Fruit fly (Drosophila melanogaster) whole organism, embryonic: ENCODE data around the gene LPCAT.

Experiments used
- Antp ChIP-seq: fragments of 200-800 bp; sonication (Bioruptor generic); optimal IDR thresholded peaks from 3 replicates; lab custom pipeline; 2016; ENCODE audit warnings: missing biosample characterization, missing genetic modification characterization
- Bgb ChIP-seq: fragments of 200-800 bp; sonication (Bioruptor generic); IDR thresholded peaks from 2 replicates; pipeline ENCODE4 v1.3.6; 2022; ENCODE audit warnings: missing biosample characterization, missing genetic modification characterization; ENCODE audit not compliant: partially characterized antibody
- Blimp-1 ChIP-seq: fragments of 200-800 bp; sonication (Bioruptor generic); optimal IDR thresholded peaks from 3 replicates; lab custom pipeline; 2018; ENCODE audit warnings: missing biosample characterization, missing genetic modification characterization, mild to moderate bottlenecking, moderate library complexity, missing genetic modification reagents
- CG1024 ChIP-seq: fragments of 200-800 bp; sonication (Bioruptor generic); IDR thresholded peaks from 2 replicates; pipeline ENCODE4 v1.3.6; 2022; ENCODE audit warnings: missing biosample characterization, missing genetic modification characterization
- CG10654 ChIP-seq: fragments of 200-800 bp; sonication (Bioruptor generic); optimal IDR thresholded peaks from 2 replicates; lab custom pipeline; 2016; ENCODE audit warnings: missing biosample characterization, missing genetic modification characterization
- CG10959 ChIP-seq: fragments of 200-800 bp; sonication (Bioruptor generic); IDR thresholded peaks from 2 replicates; pipeline ENCODE4 v1.3.6; 2022; ENCODE audit warnings: missing biosample characterization, missing genetic modification characterization
- CG10979 ChIP-seq: fragments of 200-800 bp; sonication (Bioruptor generic); optimal IDR thresholded peaks from 2 replicates; lab custom pipeline; 2018; ENCODE audit warnings: missing biosample characterization, mild to moderate bottlenecking, missing genetic modification characterization, moderate library complexity
- CG11398 ChIP-seq: fragments of 200-800 bp; sonication (Bioruptor generic); optimal IDR thresholded peaks from 2 replicates; lab custom pipeline; 2016; ENCODE audit warnings: missing biosample characterization, missing genetic modification characterization
- CG11504 ChIP-seq: fragments of 200-800 bp; sonication (Bioruptor generic); optimal IDR thresholded peaks from 3 replicates; lab custom pipeline; 2019; ENCODE audit warnings: missing biosample characterization, mild to moderate bottlenecking, missing genetic modification characterization, moderate library complexity
- CG12219 ChIP-seq: fragments of 200-800 bp; sonication (Bioruptor generic); optimal IDR thresholded peaks from 3 replicates; lab custom pipeline; 2018; ENCODE audit warnings: missing biosample characterization, mild to moderate bottlenecking, missing genetic modification characterization
- CG12659 ChIP-seq: fragments of 200-800 bp; sonication (Bioruptor generic); optimal IDR thresholded peaks from 3 replicates; lab custom pipeline; 2017; ENCODE audit warnings: mild to moderate bottlenecking, missing biosample characterization, missing genetic modification reagents, missing genetic modification characterization
- CG12942 ChIP-seq: fragments of 200-800 bp; sonication (Bioruptor generic); optimal IDR thresholded peaks from 3 replicates; lab custom pipeline; 2016; ENCODE audit warnings: missing biosample characterization, missing genetic modification characterization
- CG14667 ChIP-seq: fragments of 200-800 bp; sonication (Bioruptor generic); IDR thresholded peaks from 2 replicates; pipeline ENCODE4 v1.3.6; 2022; ENCODE audit warnings: missing biosample characterization, missing genetic modification characterization
- CG15073 ChIP-seq: fragments of 200-800 bp; sonication (Bioruptor generic); optimal IDR thresholded peaks from 2 replicates; lab custom pipeline; 2016; ENCODE audit warnings: missing biosample characterization, missing genetic modification characterization
- CG16813 ChIP-seq: fragments of 200-800 bp; sonication (Bioruptor generic); IDR thresholded peaks from 3 replicates; pipeline ENCODE4 v1.3.6; 2022; ENCODE audit warnings: missing biosample characterization, missing genetic modification characterization; ENCODE audit not compliant: partially characterized antibody
- CG16863 ChIP-seq: fragments of 200-800 bp; sonication (Bioruptor generic); optimal IDR thresholded peaks from 3 replicates; lab custom pipeline; 2016; ENCODE audit warnings: missing biosample characterization, missing genetic modification characterization
- CG17385 ChIP-seq: fragments of 200-800 bp; sonication (Bioruptor generic); optimal IDR thresholded peaks from 3 replicates; lab custom pipeline; 2018; ENCODE audit warnings: missing biosample characterization, mild to moderate bottlenecking, missing genetic modification characterization
- CG18011 ChIP-seq: fragments of 200-800 bp; sonication (Bioruptor generic); optimal IDR thresholded peaks from 2 replicates; lab custom pipeline; 2017; ENCODE audit warnings: missing biosample characterization, missing genetic modification characterization, mild to moderate bottlenecking, moderate library complexity, missing genotype
- CG18262 ChIP-seq: fragments of 200-800 bp; optimal IDR thresholded peaks from 3 replicates; lab custom pipeline; 2019; ENCODE audit warnings: missing biosample characterization, mild to moderate bottlenecking, missing genetic modification characterization, moderate library complexity
- CG31224 ChIP-seq: fragments of 200-800 bp; sonication (Bioruptor generic); IDR thresholded peaks from 2 replicates; pipeline ENCODE4 v1.3.6; 2022; ENCODE audit warnings: missing biosample characterization, missing genetic modification characterization
- CG32767 ChIP-seq: fragments of 200-800 bp; sonication (Bioruptor generic); IDR thresholded peaks from 2 replicates; pipeline ENCODE4 v1.3.6; 2022; ENCODE audit warnings: missing biosample characterization, missing genetic modification characterization
- CG3995 ChIP-seq: fragments of 200-800 bp; sonication (Bioruptor generic); optimal IDR thresholded peaks from 3 replicates; lab custom pipeline; 2016; ENCODE audit warnings: missing biosample characterization, missing genetic modification characterization
- CG4854 ChIP-seq: fragments of 200-800 bp; sonication (Bioruptor generic); optimal IDR thresholded peaks from 2 replicates; lab custom pipeline; 2016; ENCODE audit warnings: missing biosample characterization, missing genetic modification characterization, inconsistent platforms
- CG6765 ChIP-seq: fragments of 200-800 bp; sonication (Bioruptor generic); optimal IDR thresholded peaks from 3 replicates; lab custom pipeline; 2017; ENCODE audit warnings: missing biosample characterization, mild to moderate bottlenecking, missing genetic modification characterization
- CG7839 ChIP-seq: fragments of 200-800 bp; sonication (Bioruptor generic); optimal IDR thresholded peaks from 3 replicates; lab custom pipeline; 2018; ENCODE audit warnings: missing biosample characterization, mild to moderate bottlenecking, missing genetic modification characterization, moderate library complexity
- CG9437 ChIP-seq: fragments of 200-800 bp; sonication (Bioruptor generic); optimal IDR thresholded peaks from 2 replicates; lab custom pipeline; 2018; ENCODE audit warnings: missing biosample characterization, mild to moderate bottlenecking, missing genetic modification characterization
- CG9932 ChIP-seq: fragments of 200-800 bp; sonication (Bioruptor generic); IDR thresholded peaks from 2 replicates; pipeline ENCODE4 v1.3.6; 2022; ENCODE audit warnings: missing biosample characterization, missing genetic modification characterization
- CoRest ChIP-seq: fragments of 200-800 bp; sonication (Bioruptor generic); optimal IDR thresholded peaks from 3 replicates; lab custom pipeline; 2018; ENCODE audit warnings: missing biosample characterization, mild to moderate bottlenecking, missing genetic modification characterization, moderate library complexity
- Dfd ChIP-seq, 2 experiments: fragments of >200 bp; optimal IDR thresholded peaks; 2 replicates each; lab custom pipeline; 2017; ENCODE audit warnings: missing biosample characterization in 2 of 2, missing genetic modification characterization in 2 of 2
- Doc3 ChIP-seq: fragments of 200-800 bp; sonication (Bioruptor generic); IDR thresholded peaks from 3 replicates; pipeline ENCODE4 v1.3.6; 2022; ENCODE audit warnings: missing biosample characterization, missing genetic modification characterization; ENCODE audit not compliant: partially characterized antibody
- E2f1 ChIP-seq: fragments of 200-800 bp; sonication (Bioruptor generic); IDR thresholded peaks from 2 replicates; pipeline ENCODE4 v1.3.6; 2022; ENCODE audit warnings: missing biosample characterization, missing genetic modification characterization
- H2.0 ChIP-seq: fragments of 200-800 bp; sonication (Bioruptor generic); IDR thresholded peaks from 2 replicates; pipeline ENCODE4 v1.3.6; 2022; ENCODE audit warnings: missing biosample characterization, missing genetic modification characterization
- Hr39 ChIP-seq: fragments of >200 bp; optimal IDR thresholded peaks from 2 replicates; lab custom pipeline; 2017
- Hr78 ChIP-seq, 2 experiments: fragments of 200-800 bp in 1 of 2; fragments of >200 bp in 1 of 2; sonication (Bioruptor generic) in 1 of 2; optimal IDR thresholded peaks; 2 replicates each; lab custom pipeline; 2017 to 2019; ENCODE audit warnings: missing biosample characterization in 2 of 2, missing genetic modification characterization in 2 of 2, mild to moderate bottlenecking in 1 of 2, moderate library complexity in 1 of 2
- MBD-R2 ChIP-seq: fragments of 200-800 bp; sonication (Bioruptor generic); IDR thresholded peaks from 2 replicates; pipeline ENCODE4 v1.3.6; 2022; ENCODE audit warnings: missing biosample characterization, missing genetic modification characterization
- NC2α ChIP-seq: fragments of 200-800 bp; sonication (Bioruptor generic); optimal IDR thresholded peaks from 2 replicates; lab custom pipeline; 2016; ENCODE audit warnings: missing biosample characterization, missing genetic modification characterization
- NC2β ChIP-seq: fragments of 200-800 bp; sonication (Bioruptor generic); optimal IDR thresholded peaks from 2 replicates; lab custom pipeline; 2016; ENCODE audit warnings: missing biosample characterization, missing genetic modification characterization
- Spps ChIP-seq: fragments of 200-800 bp; sonication (Bioruptor generic); optimal IDR thresholded peaks from 2 replicates; lab custom pipeline; 2018; ENCODE audit warnings: missing biosample characterization, mild to moderate bottlenecking, missing genetic modification characterization
- Xbp1 ChIP-seq: fragments of 200-800 bp; sonication (Bioruptor generic); optimal IDR thresholded peaks from 3 replicates; lab custom pipeline; 2016; ENCODE audit warnings: missing biosample characterization, mild to moderate bottlenecking, missing genetic modification characterization
- ab ChIP-seq: fragments of 200-800 bp; sonication (Bioruptor generic); optimal IDR thresholded peaks from 2 replicates; lab custom pipeline; 2016; ENCODE audit warnings: missing biosample characterization, missing genetic modification characterization
- ase ChIP-seq: fragments of 200-800 bp; sonication (Bioruptor generic); IDR thresholded peaks from 3 replicates; pipeline ENCODE4 v1.3.6; 2022; ENCODE audit warnings: missing biosample characterization, missing genetic modification characterization
- fru ChIP-seq: fragments of >200 bp; optimal IDR thresholded peaks from 2 replicates; lab custom pipeline; 2017
- klu ChIP-seq: fragments of 200-800 bp; sonication (Bioruptor generic); IDR thresholded peaks from 2 replicates; pipeline ENCODE4 v1.3.6; 2022; ENCODE audit warnings: missing biosample characterization, missing genetic modification characterization
- nerfin-2 ChIP-seq: fragments of 200-800 bp; sonication (Bioruptor generic); IDR thresholded peaks from 2 replicates; pipeline ENCODE4 v1.3.6; 2022; ENCODE audit warnings: missing biosample characterization, missing genetic modification characterization; ENCODE audit not compliant: partially characterized antibody
- p53 ChIP-seq: fragments of 200-800 bp; sonication (Bioruptor generic); optimal IDR thresholded peaks from 2 replicates; lab custom pipeline; 2016; ENCODE audit warnings: missing biosample characterization, missing genetic modification characterization
- ranshi ChIP-seq: fragments of 200-800 bp; sonication (Bioruptor generic); IDR thresholded peaks from 2 replicates; pipeline ENCODE4 v1.3.6; 2022; ENCODE audit warnings: missing biosample characterization, missing genetic modification characterization
- sd ChIP-seq: fragments of 200-800 bp; sonication (Bioruptor generic); optimal IDR thresholded peaks from 3 replicates; lab custom pipeline; 2018; ENCODE audit warnings: missing biosample characterization, mild to moderate bottlenecking, missing genetic modification characterization, moderate library complexity
- sob ChIP-seq: fragments of 200-800 bp; sonication (Bioruptor generic); IDR thresholded peaks from 2 replicates; pipeline ENCODE4 v1.3.6; 2022; ENCODE audit warnings: missing biosample characterization, missing genetic modification characterization
- wdn ChIP-seq: fragments of 200-800 bp; sonication (Bioruptor generic); IDR thresholded peaks from 2 replicates; pipeline ENCODE4 v1.3.6; 2022; ENCODE audit warnings: missing biosample characterization, missing genetic modification characterization
- zen ChIP-seq: fragments of 200-800 bp; sonication (Bioruptor generic); optimal IDR thresholded peaks from 3 replicates; lab custom pipeline; 2018; ENCODE audit warnings: missing biosample characterization, mild to moderate bottlenecking, missing genetic modification characterization, moderate library complexity

LPCAT gene

dm6 chrX:9579918-9580521, at the start of gene LPCAT (continued):
- TF ChIP-seq Hr78 (GFP tag; optimal IDR thresholded peaks at IDR 0.05; lab: Kevin White, UChicago) (peak in 1 of 2 experiments; percentile 86), sd (no peak), Antp (GFP tag; lab: Kevin White, UChicago) (peak; percentile 75), ranshi (GFP tag; lab: Robert Waterston, UW) (peak; percentile 66; the same call in 1 of the 2 replicates), CG10959 (peak; percentile 13; the same call in 1 of the 2 replicates), Xbp1 (GFP tag; lab: Kevin White, UChicago) (peak; percentile 73), NC2α (GFP tag; lab: Kevin White, UChicago) (no peak), Dfd (GFP tag; optimal IDR thresholded peaks at IDR 0.05; lab: Kevin White, UChicago) (no peak), CG14667 (GFP tag; lab: Robert Waterston, UW) (peak; percentile 79), Blimp-1 (GFP tag; lab: Kevin White, UChicago) (peak; percentile 54), CG7839 (tag; lab: Kevin White, UChicago) (peak; percentile 71), CG16813 (GFP tag; lab: Robert Waterston, UW) (peak; percentile 84), sob (GFP tag; lab: Robert Waterston, UW) (peak; percentile 85), CG18011 (GFP tag; lab: Kevin White, UChicago) (peak; percentile 14), CG10654 (peak; percentile 64), CG15073 (GFP tag; lab: Kevin White, UChicago) (no peak), CG3995 (peak; percentile 26), CG4854 (GFP tag; lab: Kevin White, UChicago) (peak; percentile 52), CG12659 (GFP tag; lab: Kevin White, UChicago) (peak; percentile 73), CG31224 (GFP tag; lab: Robert Waterston, UW) (peak; percentile 52), CG18262 (tag; lab: Kevin White, UChicago) (peak; percentile 25), E2f1 (GFP tag; lab: Robert Waterston, UW) (peak; percentile 78), CG11504 (tag; lab: Kevin White, UChicago) (peak; percentile 79), CG12942 (peak; percentile 38), NC2β (GFP tag; lab: Kevin White, UChicago) (peak; percentile 29), nerfin-2 (peak; percentile 48), CG6765 (GFP tag; lab: Kevin White, UChicago) (peak; percentile 46), CoRest (tag; lab: Kevin White, UChicago) (peak; percentile 57), ase (GFP tag; lab: Robert Waterston, UW) (peak; percentile 67; the same call in 2 of the 3 replicates), Spps (tag; lab: Kevin White, UChicago) (peak; percentile 48), klu (peak; percentile 62), CG12219 (no peak), CG9437 (GFP tag; lab: Kevin White, UChicago) (peak; percentile 51), CG16863 (GFP tag; lab: Kevin White, UChicago) (peak; percentile 52), Doc3 (GFP tag; lab: Robert Waterston, UW) (peak; percentile 80), CG10979 (tag; lab: Kevin White, UChicago) (peak; percentile 63), Bgb (GFP tag; lab: Robert Waterston, UW) (peak; percentile 77), H2.0 (GFP tag; lab: Robert Waterston, UW) (peak; percentile 78), fru (no peak), ab (GFP tag; lab: Kevin White, UChicago) (peak; percentile 24), Hr39 (lab: Kevin White, UChicago) (no peak), p53 (no peak), CG1024 (peak; percentile 54), zen (peak; percentile 77), CG9932 (peak; percentile 93), MBD-R2 (GFP tag; lab: Robert Waterston, UW) (peak; percentile 59), wdn (GFP tag; lab: Robert Waterston, UW) (peak; percentile 74), CG17385 (GFP tag; lab: Kevin White, UChicago) (peak; percentile 48), CG32767 (peak; percentile 18; the same call in 1 of the 2 replicates), CG11398 (GFP tag; lab: Kevin White, UChicago) (peak; percentile 9)
